Worm (Caenorhabditis elegans) whole organism, L4 larva: ENCODE measurements around the gene F54D10.7.
A peak's percentile ranks its signal among the peaks of the same experiment; 100 is the strongest.

Experiments used
- F37D6.2 ChIP-seq: sonication (generic microtip); optimal IDR thresholded peaks from 2 replicates; lab custom pipeline; 2016; ENCODE audit warnings: mild to moderate bottlenecking, missing genetic modification characterization, missing compliant biosample characterization
- F49E8.2 ChIP-seq: sonication (generic microtip); optimal IDR thresholded peaks from 2 replicates; lab custom pipeline; 2016; ENCODE audit warnings: missing compliant biosample characterization, mild to moderate bottlenecking, missing genetic modification characterization, borderline replicate concordance
- T20F7.1 ChIP-seq: fragments of 200-800 bp; sonication (Bioruptor generic); optimal IDR thresholded peaks from 2 replicates; lab custom pipeline; 2018; ENCODE audit warnings: mild to moderate bottlenecking, missing genetic modification characterization, missing compliant biosample characterization
- Y75B8A.6 ChIP-seq: fragments of 200-800 bp; sonication (Bioruptor generic); IDR thresholded peaks from 2 replicates; pipeline ENCODE4 v1.3.6; 2022; ENCODE audit warnings: missing genetic modification reagents, missing genetic modification characterization, missing compliant biosample characterization
- ZK546.5 ChIP-seq, 2 experiments: sonication (generic microtip); optimal IDR thresholded peaks; 2 replicates each; lab custom pipeline; 2017; ENCODE audit warnings: missing biosample characterization in 2 of 2, missing genetic modification characterization in 2 of 2
- aha-1 ChIP-seq: fragments of 150-350 bp; peaks from one replicate; lab custom pipeline; 2014; ENCODE audit warnings: missing biosample characterization, missing genetic modification characterization
- ama-1 ChIP-seq: fragments of 150-350 bp; optimal IDR thresholded peaks from 2 replicates; lab custom pipeline; 2014; ENCODE audit warnings: inconsistent platforms, mixed read lengths
- attf-4 ChIP-seq: sonication (generic microtip); optimal IDR thresholded peaks from 3 replicates; lab custom pipeline; 2017; ENCODE audit warnings: missing biosample characterization, missing genetic modification characterization
- ceh-44 ChIP-seq: fragments of 200-800 bp; sonication (Bioruptor generic); IDR thresholded peaks from 2 replicates; pipeline ENCODE4 v1.3.6; 2022; ENCODE audit warnings: missing genetic modification reagents, missing genetic modification characterization, missing compliant biosample characterization
- ceh-62 ChIP-seq: sonication (generic microtip); optimal IDR thresholded peaks from 2 replicates; lab custom pipeline; 2017; ENCODE audit warnings: missing biosample characterization, missing genetic modification characterization
- ctbp-1 ChIP-seq: fragments of 200-800 bp; sonication (Bioruptor generic); IDR thresholded peaks from 2 replicates; pipeline ENCODE4 v1.3.6; 2022; ENCODE audit warnings: missing genetic modification reagents, missing genetic modification characterization, missing compliant biosample characterization
- daf-19 ChIP-seq: fragments of 200-800 bp; sonication (Bioruptor generic); conservative IDR thresholded peaks from 2 replicates; pipeline ENCODE4 v1.3.6; 2022; ENCODE audit warnings: missing genetic modification characterization, missing compliant biosample characterization
- duxl-1 ChIP-seq: sonication (generic microtip); optimal IDR thresholded peaks from 2 replicates; lab custom pipeline; 2016; ENCODE audit warnings: mild to moderate bottlenecking, missing genetic modification characterization, moderate library complexity, missing compliant biosample characterization; ENCODE audit not compliant: poor library complexity
- dve-1 ChIP-seq: sonication (generic microtip); optimal IDR thresholded peaks from 2 replicates; lab custom pipeline; 2017; ENCODE audit warnings: antibody characterized with exemption, mild to moderate bottlenecking, missing genetic modification characterization, missing compliant biosample characterization; ENCODE audit not compliant: insufficient read depth
- egl-27 ChIP-seq: sonication (generic microtip); optimal IDR thresholded peaks from 3 replicates; lab custom pipeline; 2017; ENCODE audit warnings: missing biosample characterization, missing genetic modification reagents, missing genetic modification characterization
- hif-1 ChIP-seq, 2 experiments: sonication (generic microtip); optimal IDR thresholded peaks; 2 replicates each; lab custom pipeline; 2016 to 2017; ENCODE audit warnings: missing compliant biosample characterization in 2 of 2, missing genetic modification characterization in 2 of 2, missing genetic modification reagents in 2 of 2, missing genotype in 2 of 2, mild to moderate bottlenecking in 1 of 2
- hmg-1.1 ChIP-seq: fragments of 200-800 bp; sonication (Bioruptor generic); IDR thresholded peaks from 2 replicates; pipeline ENCODE4 v1.3.6; 2022; ENCODE audit warnings: missing genetic modification reagents, missing genetic modification characterization, missing compliant biosample characterization
- lim-7 ChIP-seq: fragments of 200-800 bp; sonication (Bioruptor generic); IDR thresholded peaks from 2 replicates; pipeline ENCODE4 v1.3.6; 2022; ENCODE audit warnings: missing genetic modification characterization, missing compliant biosample characterization
- lsy-2 ChIP-seq, 2 experiments: fragments of 150-350 bp in 1 of 2; sonication (generic microtip) in 1 of 2; optimal IDR thresholded peaks; 2 replicates each; lab custom pipeline; 2014 to 2017; ENCODE audit warnings: missing biosample characterization in 2 of 2, missing genetic modification characterization in 2 of 2
- mdl-1 ChIP-seq, 2 experiments: fragments of 150-350 bp in 1 of 2; sonication (generic microtip) in 1 of 2; optimal IDR thresholded peaks; 2 replicates each; lab custom pipeline; 2014 to 2017; ENCODE audit warnings: missing biosample characterization in 2 of 2, missing genetic modification characterization in 2 of 2
- mep-1 ChIP-seq: fragments of 150-350 bp; sonication (generic microtip); optimal IDR thresholded peaks from 3 replicates; lab custom pipeline; 2014; ENCODE audit warnings: missing biosample characterization, missing genetic modification characterization
- nhr-111 ChIP-seq: fragments of 200-800 bp; sonication (Bioruptor generic); optimal IDR thresholded peaks from 2 replicates; lab custom pipeline; 2018; ENCODE audit warnings: mild to moderate bottlenecking, missing genetic modification characterization, missing compliant biosample characterization
- nhr-6 ChIP-seq: fragments of 150-350 bp; optimal IDR thresholded peaks from 2 replicates; lab custom pipeline; 2014; ENCODE audit warnings: missing biosample characterization, missing genetic modification characterization
- saeg-2 ChIP-seq: fragments of 200-800 bp; sonication (Bioruptor generic); IDR thresholded peaks from 2 replicates; pipeline ENCODE4 v1.3.6; 2022; ENCODE audit warnings: missing genetic modification reagents, missing genetic modification characterization, missing compliant biosample characterization
- sdz-12 ChIP-seq: fragments of 200-800 bp; sonication (Bioruptor generic); optimal IDR thresholded peaks from 2 replicates; lab custom pipeline; 2018; ENCODE audit warnings: mild to moderate bottlenecking, missing genetic modification characterization, missing compliant biosample characterization
- set-16 ChIP-seq: fragments of 200-800 bp; sonication (Bioruptor generic); IDR thresholded peaks from 2 replicates; pipeline ENCODE4 v1.3.6; 2022; ENCODE audit warnings: missing genetic modification reagents, missing genetic modification characterization, missing compliant biosample characterization
- unc-39 ChIP-seq: sonication (generic microtip); optimal IDR thresholded peaks from 2 replicates; lab custom pipeline; 2017; ENCODE audit warnings: missing biosample characterization, missing genetic modification characterization
- unc-62 ChIP-seq, 3 experiments: fragments of 150-350 bp in 1 of 3; sonication (generic microtip); optimal IDR thresholded peaks in 2 of 3; peaks in 1 of 3; 1 replicate in 1 of 3; 2 replicates in 2 of 3; lab custom pipeline; 2014 to 2017; ENCODE audit warnings: missing biosample characterization in 3 of 3, missing genetic modification characterization in 3 of 3, missing genetic modification reagents in 3 of 3, missing genotype in 1 of 3
- zfp-2 ChIP-seq: sonication (generic microtip); optimal IDR thresholded peaks from 2 replicates; lab custom pipeline; 2016; ENCODE audit warnings: mild to moderate bottlenecking, missing genetic modification characterization, missing compliant biosample characterization
- zfp-3 ChIP-seq: fragments of 200-800 bp; sonication (Bioruptor generic); conservative IDR thresholded peaks from 2 replicates; pipeline ENCODE4 v1.3.6; 2022; ENCODE audit warnings: missing genetic modification reagents, missing genetic modification characterization, missing compliant biosample characterization
- ztf-11 ChIP-seq: fragments of 150-350 bp; optimal IDR thresholded peaks from 2 replicates; lab custom pipeline; 2014; ENCODE audit warnings: missing biosample characterization, missing genetic modification characterization

The F54D10.7 gene

DNA sequence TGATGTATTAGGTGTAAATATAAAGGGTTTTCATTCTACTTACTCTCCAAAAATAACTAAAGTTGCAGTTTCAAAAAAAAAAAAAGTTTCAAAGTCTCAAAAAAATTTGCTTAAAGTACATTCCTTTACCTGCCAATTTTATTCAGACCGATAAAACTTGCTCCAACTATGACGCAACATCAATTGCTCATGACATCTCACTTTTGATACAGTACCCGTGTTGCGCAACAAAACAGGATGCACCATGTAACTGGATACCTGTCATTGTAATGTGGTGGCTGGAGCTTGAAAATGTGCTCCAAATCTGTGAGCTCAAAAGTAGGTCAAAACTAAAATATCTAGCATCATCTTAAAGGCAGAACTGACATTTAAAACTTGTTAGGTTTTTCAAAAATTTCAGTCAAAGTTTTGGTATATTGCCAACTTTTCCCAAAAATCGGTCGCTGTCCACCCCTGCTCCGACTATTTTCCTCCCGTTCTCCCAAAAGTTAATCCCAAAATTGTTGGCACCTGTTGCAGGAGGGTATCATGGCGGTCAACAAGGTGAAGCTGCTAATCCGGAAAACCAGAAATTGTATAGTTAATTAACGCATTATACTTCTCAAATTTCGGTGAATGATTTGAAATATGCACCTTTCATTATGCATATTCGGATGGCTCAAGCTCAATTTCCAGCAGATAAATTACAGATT, 38.6 kb downstream of the F54D10.7 start, which contains the start of gene T24E12.2:
Gene T24E12.2, plus strand, starts transcription at position 642 of the 692 bp plus-strand sequence.
- TF ChIP-seq egl-27 (no peak), zfp-2 (tag; lab: Kevin White, UChicago) (no peak), saeg-2 (GFP tag; lab: Robert Waterston, UW) (no peak), unc-39 (no peak), lsy-2 (tag; optimal IDR thresholded peaks at IDR 0.05; lab: Kevin White, UChicago) (no peak), nhr-6 (tag; lab: Kevin White, UChicago) (no peak), ztf-11 (tag; lab: Kevin White, UChicago) (no peak), Y75B8A.6 (GFP tag; lab: Robert Waterston, UW) (no peak), mep-1 (tag; lab: Kevin White, UChicago) (no peak), attf-4 (tag; lab: Kevin White, UChicago) (no peak), T20F7.1 (no peak), F37D6.2 (tag; lab: Kevin White, UChicago) (no peak), nhr-111 (GFP tag; lab: Kevin White, UChicago) (no peak), mdl-1 (tag; optimal IDR thresholded peaks at IDR 0.05; lab: Kevin White, UChicago) (no peak), daf-19 (no peak), ZK546.5 (tag; optimal IDR thresholded peaks at IDR 0.05; lab: Kevin White, UChicago) (no peak)

ce11 chrII:3781238-3781637, 39.9 kb downstream of the F54D10.7 start:
- no peak for TF ChIP-seq nhr-6 (tag; lab: Kevin White, UChicago)
- TF ChIP-seq aha-1 (tag; lab: Kevin White, UChicago): peak; percentile 74

ce11 chrII:3779463-3779862, 41.6 kb downstream of the F54D10.7 start, which contains the start of gene T24E12.11:
Gene T24E12.11 (minus strand): TSS chrII:3779563.
- TF ChIP-seq hif-1 (tag; optimal IDR thresholded peaks at IDR 0.05; lab: Kevin White, UChicago): no peak

DNA sequence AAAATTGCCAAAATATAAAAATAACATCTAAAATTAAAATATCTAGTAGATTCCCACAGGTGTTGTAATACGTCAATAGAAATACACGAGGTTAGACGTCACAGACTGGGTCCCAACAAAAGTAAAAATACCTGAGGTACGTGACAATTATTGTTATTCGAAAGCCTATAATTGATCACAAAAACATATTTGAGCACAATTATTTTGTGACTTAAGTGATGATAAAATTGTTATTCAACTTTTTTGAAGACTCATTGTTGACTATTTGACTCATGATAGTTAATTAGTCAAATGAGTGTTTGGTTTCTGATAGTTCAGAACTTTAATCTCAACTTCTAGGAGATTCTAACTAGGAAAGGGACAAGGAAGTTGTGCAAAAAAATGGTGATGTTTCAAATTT, 43.3 kb downstream of the F54D10.7 start:
- no peak for TF ChIP-seq set-16
- no peak for TF ChIP-seq ama-1 (lab: Kevin White, UChicago)
- no peak for TF ChIP-seq duxl-1 (tag; lab: Kevin White, UChicago)
- no peak for TF ChIP-seq F49E8.2
- TF ChIP-seq ceh-44: no peak

DNA sequence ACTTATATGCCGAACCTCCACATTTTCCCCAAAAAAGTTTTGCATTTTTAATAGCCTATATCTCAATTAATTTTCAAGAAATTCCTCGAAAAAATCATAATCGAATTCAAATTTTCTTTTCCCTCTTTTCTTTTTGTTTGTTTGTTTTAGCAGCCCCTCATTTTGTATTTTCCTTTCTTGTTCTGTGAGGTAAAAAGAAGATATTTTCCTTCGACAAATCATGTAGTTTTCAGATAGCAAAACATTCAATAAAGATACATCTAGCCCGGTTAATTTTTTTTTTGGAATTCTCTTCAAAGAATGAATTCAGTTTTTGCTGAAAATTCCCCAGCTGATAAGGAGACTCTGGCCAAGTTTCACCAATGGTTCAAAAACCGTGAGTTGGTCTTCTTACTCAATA, 45.4 kb downstream of the F54D10.7 start, which contains the start of gene T24E12.3:
Gene T24E12.3, plus strand, starts transcription at position 301 of the 400 bp plus-strand sequence.
- TF ChIP-seq ceh-62 (tag; lab: Kevin White, UChicago) (no peak), ztf-11 (tag; lab: Kevin White, UChicago) (no peak), ceh-44 (no peak), lim-7 (GFP tag; lab: Robert Waterston, UW) (no peak), zfp-3 (GFP tag; lab: Robert Waterston, UW) (no peak), sdz-12 (GFP tag; lab: Kevin White, UChicago) (no peak), T20F7.1 (no peak), ZK546.5 (tag; optimal IDR thresholded peaks at IDR 0.05; lab: Kevin White, UChicago) (no peak), hmg-1.1 (no peak), ctbp-1 (GFP tag; lab: Robert Waterston, UW) (no peak), dve-1 (tag; lab: Kevin White, UChicago) (no peak), set-16 (no peak)
- TF ChIP-seq, all 104 proteins: peak for 0

DNA sequence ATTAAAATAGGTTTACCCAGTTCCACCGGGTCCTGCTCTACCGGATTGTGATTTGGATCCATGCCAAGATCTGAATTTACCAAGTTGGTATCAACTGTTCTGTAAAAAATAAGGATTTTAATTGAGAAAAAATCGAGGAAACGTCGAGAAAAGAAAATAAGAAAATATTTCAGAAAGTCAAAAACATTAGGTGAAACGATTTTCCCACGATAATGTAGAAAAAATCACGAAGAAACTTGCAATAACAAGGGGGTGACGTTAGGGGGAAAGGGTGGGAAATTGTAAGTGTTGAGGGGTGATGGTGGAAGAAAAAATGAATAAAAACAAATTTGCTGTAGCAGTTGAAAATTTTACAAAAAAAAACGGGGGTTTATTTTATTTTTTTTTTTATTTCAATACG, 48.0 kb downstream of the F54D10.7 start, which contains the start of gene T24E12.10:
Gene T24E12.10, minus strand, starts transcription at position 101 of the 400 bp plus-strand sequence.
- TF ChIP-seq egl-27: no peak
- peak in 1 of 2 experiments; percentile 80 for TF ChIP-seq unc-62 (GFP tag; optimal IDR thresholded peaks at IDR 0.05 in 1 of 2; lab: Kevin White, UChicago)
- no peak for TF ChIP-seq unc-62 (tag; optimal IDR thresholded peaks at IDR 0.05; lab: Kevin White, UChicago)
